Fruit fly (Drosophila melanogaster) whole organism, embryonic: Measurements from ENCODE around the gene P5CDh1.

ENCODE experiments used
- Ada2b ChIP-seq: fragments of 200-800 bp; sonication (Bioruptor generic); IDR thresholded peaks from 2 replicates; pipeline ENCODE4 v1.3.6; 2022; ENCODE audit warnings: missing biosample characterization, missing genetic modification characterization
- Awh ChIP-seq: fragments of 200-800 bp; sonication (Bioruptor generic); IDR thresholded peaks from 2 replicates; pipeline ENCODE4, ENCODE4 v1.3.6; 2022; ENCODE audit warnings: missing biosample characterization, missing genetic modification characterization
- BtbVII ChIP-seq: fragments of 200-800 bp; sonication (Bioruptor generic); optimal IDR thresholded peaks from 3 replicates; lab custom pipeline; 2017; ENCODE audit warnings: missing biosample characterization, mild to moderate bottlenecking, missing genetic modification characterization
- Bteb2 ChIP-seq: fragments of 200-800 bp; sonication (Bioruptor generic); optimal IDR thresholded peaks from 2 replicates; lab custom pipeline; 2016; ENCODE audit warnings: missing biosample characterization, missing genetic modification characterization
- CG10274 ChIP-seq: fragments of 200-800 bp; sonication (Bioruptor generic); optimal IDR thresholded peaks from 3 replicates; lab custom pipeline; 2017; ENCODE audit warnings: missing biosample characterization, mild to moderate bottlenecking, missing genetic modification characterization
- CG11085 ChIP-seq: fragments of 200-800 bp; sonication (Bioruptor generic); IDR thresholded peaks from 2 replicates; pipeline ENCODE4 v1.3.6; 2022; ENCODE audit warnings: missing biosample characterization, missing genetic modification characterization
- CG11696 ChIP-seq: fragments of 200-800 bp; sonication (Bioruptor generic); IDR thresholded peaks from 2 replicates; pipeline ENCODE4 v1.3.6; 2022; ENCODE audit warnings: missing biosample characterization, missing genetic modification characterization
- CG12155 ChIP-seq: fragments of 200-800 bp; sonication (Bioruptor generic); optimal IDR thresholded peaks from 3 replicates; lab custom pipeline; 2016; ENCODE audit warnings: missing biosample characterization, missing genetic modification characterization
- CG12391 ChIP-seq: fragments of 200-800 bp; sonication (Bioruptor generic); optimal IDR thresholded peaks from 3 replicates; lab custom pipeline; 2018; ENCODE audit warnings: missing biosample characterization, mild to moderate bottlenecking, missing genetic modification characterization, moderate library complexity
- CG14441 ChIP-seq: fragments of 200-800 bp; sonication (Bioruptor generic); IDR thresholded peaks from 2 replicates; pipeline ENCODE4 v1.3.6; 2022; ENCODE audit warnings: missing biosample characterization, missing genetic modification characterization
- CG15601 ChIP-seq: fragments of 200-800 bp; sonication (Bioruptor generic); optimal IDR thresholded peaks from 3 replicates; lab custom pipeline; 2019; ENCODE audit warnings: missing biosample characterization, mild to moderate bottlenecking, missing genetic modification characterization, moderate library complexity
- CG4404 ChIP-seq: fragments of 200-800 bp; sonication (Bioruptor generic); IDR thresholded peaks from 2 replicates; pipeline ENCODE4 v1.3.6; 2022; ENCODE audit warnings: missing biosample characterization, missing genetic modification characterization
- CG6272 ChIP-seq: fragments of 200-800 bp; sonication (Bioruptor generic); IDR thresholded peaks from 2 replicates; pipeline ENCODE4 v1.3.6; 2022; ENCODE audit warnings: missing biosample characterization, missing genetic modification characterization
- CG6765 ChIP-seq: fragments of 200-800 bp; sonication (Bioruptor generic); optimal IDR thresholded peaks from 3 replicates; lab custom pipeline; 2017; ENCODE audit warnings: missing biosample characterization, mild to moderate bottlenecking, missing genetic modification characterization
- CG7786 ChIP-seq: fragments of 200-800 bp; sonication (Bioruptor generic); optimal IDR thresholded peaks from 2 replicates; lab custom pipeline; 2016; ENCODE audit warnings: missing biosample characterization, missing genetic modification characterization
- CG8388 ChIP-seq: fragments of 200-800 bp; sonication (Bioruptor generic); optimal IDR thresholded peaks from 2 replicates; lab custom pipeline; 2019; ENCODE audit warnings: missing biosample characterization, mild to moderate bottlenecking, missing genetic modification characterization, moderate library complexity
- CG8924 ChIP-seq: fragments of 200-800 bp; optimal IDR thresholded peaks from 3 replicates; lab custom pipeline; 2019; ENCODE audit warnings: missing biosample characterization, mild to moderate bottlenecking, missing genetic modification characterization, moderate library complexity
- CG9609 ChIP-seq: fragments of 200-800 bp; sonication (Bioruptor generic); optimal IDR thresholded peaks from 3 replicates; lab custom pipeline; 2016; ENCODE audit warnings: missing biosample characterization, missing genetic modification characterization
- Deaf1 ChIP-seq: fragments of 200-800 bp; optimal IDR thresholded peaks from 3 replicates; lab custom pipeline; 2019; ENCODE audit warnings: missing biosample characterization, mild to moderate bottlenecking, missing genetic modification characterization, moderate library complexity
- Dip3 ChIP-seq: fragments of 200-800 bp; sonication (Bioruptor generic); optimal IDR thresholded peaks from 3 replicates; lab custom pipeline; 2016; ENCODE audit warnings: missing biosample characterization, missing genetic modification characterization
- Dp ChIP-seq: fragments of 200-800 bp; sonication (Bioruptor generic); optimal IDR thresholded peaks from 2 replicates; lab custom pipeline; 2018; ENCODE audit warnings: missing biosample characterization, mild to moderate bottlenecking, missing genetic modification characterization, moderate library complexity
- Fer2 ChIP-seq: fragments of 200-800 bp; sonication (Bioruptor generic); optimal IDR thresholded peaks from 2 replicates; lab custom pipeline; 2018; ENCODE audit warnings: missing biosample characterization, mild to moderate bottlenecking, missing genetic modification characterization, moderate library complexity
- Mrtf ChIP-seq: fragments of 200-800 bp; sonication (Bioruptor generic); IDR thresholded peaks from 3 replicates; pipeline ENCODE4 v1.3.6; 2022; ENCODE audit warnings: missing biosample characterization, missing genetic modification characterization
- NFAT ChIP-seq: fragments of 200-800 bp; sonication (Bioruptor generic); IDR thresholded peaks from 2 replicates; pipeline ENCODE4 v1.3.6; 2022; ENCODE audit warnings: missing biosample characterization, missing genetic modification characterization
- Neu2 ChIP-seq: fragments of 200-800 bp; sonication (Bioruptor generic); optimal IDR thresholded peaks from 3 replicates; lab custom pipeline; 2016; ENCODE audit warnings: missing biosample characterization, missing genetic modification characterization, borderline replicate concordance
- Nf-YB ChIP-seq: fragments of 200-800 bp; sonication (Bioruptor generic); optimal IDR thresholded peaks from 3 replicates; lab custom pipeline; 2019; ENCODE audit warnings: missing biosample characterization, mild to moderate bottlenecking, missing genetic modification characterization, moderate library complexity
- Ravus ChIP-seq: fragments of 200-800 bp; sonication (Bioruptor generic); IDR thresholded peaks from 2 replicates; pipeline ENCODE4 v1.3.6; 2022; ENCODE audit warnings: missing biosample characterization, missing genetic modification characterization
- Side ChIP-seq: fragments of 200-800 bp; sonication (Bioruptor generic); optimal IDR thresholded peaks from 2 replicates; lab custom pipeline; 2016; ENCODE audit warnings: missing biosample characterization, missing genetic modification characterization
- ap ChIP-seq: fragments of 200-800 bp; sonication (Bioruptor generic); IDR thresholded peaks from 2 replicates; pipeline ENCODE4 v1.3.6; 2022; ENCODE audit warnings: missing biosample characterization, missing genetic modification characterization
- bigmax ChIP-seq: fragments of 200-800 bp; sonication (Bioruptor generic); optimal IDR thresholded peaks from 2 replicates; lab custom pipeline; 2018; ENCODE audit warnings: missing biosample characterization, mild to moderate bottlenecking, missing genetic modification characterization
- br ChIP-seq: fragments of >200 bp; optimal IDR thresholded peaks from 2 replicates; lab custom pipeline; 2017
- corto ChIP-seq: fragments of 200-800 bp; sonication (Bioruptor generic); optimal IDR thresholded peaks from 2 replicates; lab custom pipeline; 2016; ENCODE audit warnings: missing biosample characterization, mild to moderate bottlenecking, missing genetic modification characterization, moderate library complexity
- gsb-n ChIP-seq: fragments of 200-800 bp; sonication (Bioruptor generic); optimal IDR thresholded peaks from 3 replicates; lab custom pipeline; 2018; ENCODE audit warnings: missing biosample characterization, mild to moderate bottlenecking, missing genetic modification characterization
- hb ChIP-seq: fragments of 200-800 bp; sonication (Bioruptor generic); IDR thresholded peaks from 3 replicates; pipeline ENCODE4 v1.3.6; 2022; ENCODE audit warnings: missing biosample characterization, missing genetic modification characterization; ENCODE audit not compliant: partially characterized antibody
- hth ChIP-seq: fragments of >200 bp; optimal IDR thresholded peaks from 2 replicates; lab custom pipeline; 2017; ENCODE audit warnings: inconsistent platforms
- luna ChIP-seq: fragments of 200-800 bp; sonication (Bioruptor generic); optimal IDR thresholded peaks from 2 replicates; lab custom pipeline; 2016; ENCODE audit warnings: missing biosample characterization, missing genetic modification characterization
- mld ChIP-seq: fragments of 200-800 bp; sonication (Bioruptor generic); IDR thresholded peaks from 3 replicates; pipeline ENCODE4 v1.3.6; 2022; ENCODE audit warnings: missing biosample characterization, missing genetic modification characterization; ENCODE audit not compliant: partially characterized antibody
- onecut ChIP-seq: fragments of 200-800 bp; sonication (Bioruptor generic); IDR thresholded peaks from 2 replicates; pipeline ENCODE4 v1.3.6; 2022; ENCODE audit warnings: missing biosample characterization, missing genetic modification characterization
- org-1 ChIP-seq: fragments of 200-800 bp; sonication (Bioruptor generic); optimal IDR thresholded peaks from 2 replicates; lab custom pipeline; 2017; ENCODE audit warnings: missing biosample characterization, missing genetic modification characterization
- p53 ChIP-seq: fragments of 200-800 bp; sonication (Bioruptor generic); optimal IDR thresholded peaks from 2 replicates; lab custom pipeline; 2016; ENCODE audit warnings: missing biosample characterization, missing genetic modification characterization
- pb ChIP-seq: fragments of 200-800 bp; sonication (Bioruptor generic); optimal IDR thresholded peaks from 3 replicates; lab custom pipeline; 2016; ENCODE audit warnings: missing biosample characterization, missing genetic modification characterization
- run ChIP-seq: fragments of 200-800 bp; sonication (Bioruptor generic); optimal IDR thresholded peaks from 3 replicates; lab custom pipeline; 2018; ENCODE audit warnings: missing biosample characterization, mild to moderate bottlenecking, missing genetic modification characterization
- sim ChIP-seq: fragments of 200-800 bp; sonication (Bioruptor generic); IDR thresholded peaks from 2 replicates; pipeline ENCODE4 v1.3.6; 2022; ENCODE audit warnings: missing biosample characterization, missing genetic modification characterization
- ssp ChIP-seq: fragments of 200-800 bp; sonication (Bioruptor generic); IDR thresholded peaks from 2 replicates; pipeline ENCODE4 v1.3.6; 2022; ENCODE audit warnings: missing biosample characterization, missing genetic modification characterization
- tup ChIP-seq: fragments of 200-800 bp; sonication (Bioruptor generic); optimal IDR thresholded peaks from 2 replicates; lab custom pipeline; 2016; ENCODE audit warnings: missing biosample characterization, mild to moderate bottlenecking, missing genetic modification characterization, moderate library complexity
- unc-4 ChIP-seq: fragments of 200-800 bp; sonication (Bioruptor generic); IDR thresholded peaks from 2 replicates; pipeline ENCODE4 v1.3.6; 2022; ENCODE audit warnings: missing biosample characterization, missing genetic modification characterization; ENCODE audit not compliant: partially characterized antibody
- wek ChIP-seq: fragments of 200-800 bp; sonication (Bioruptor generic); optimal IDR thresholded peaks from 3 replicates; lab custom pipeline; 2018; ENCODE audit warnings: missing biosample characterization, mild to moderate bottlenecking, missing genetic modification characterization, moderate library complexity
- zen ChIP-seq: fragments of 200-800 bp; sonication (Bioruptor generic); optimal IDR thresholded peaks from 3 replicates; lab custom pipeline; 2018; ENCODE audit warnings: missing biosample characterization, mild to moderate bottlenecking, missing genetic modification characterization, moderate library complexity
- zfh1 ChIP-seq: fragments of 200-800 bp; sonication (Bioruptor generic); IDR thresholded peaks from 3 replicates; pipeline ENCODE4 v1.3.6; 2022; ENCODE audit warnings: missing biosample characterization, missing genetic modification characterization

P5CDh1 gene

DNA sequence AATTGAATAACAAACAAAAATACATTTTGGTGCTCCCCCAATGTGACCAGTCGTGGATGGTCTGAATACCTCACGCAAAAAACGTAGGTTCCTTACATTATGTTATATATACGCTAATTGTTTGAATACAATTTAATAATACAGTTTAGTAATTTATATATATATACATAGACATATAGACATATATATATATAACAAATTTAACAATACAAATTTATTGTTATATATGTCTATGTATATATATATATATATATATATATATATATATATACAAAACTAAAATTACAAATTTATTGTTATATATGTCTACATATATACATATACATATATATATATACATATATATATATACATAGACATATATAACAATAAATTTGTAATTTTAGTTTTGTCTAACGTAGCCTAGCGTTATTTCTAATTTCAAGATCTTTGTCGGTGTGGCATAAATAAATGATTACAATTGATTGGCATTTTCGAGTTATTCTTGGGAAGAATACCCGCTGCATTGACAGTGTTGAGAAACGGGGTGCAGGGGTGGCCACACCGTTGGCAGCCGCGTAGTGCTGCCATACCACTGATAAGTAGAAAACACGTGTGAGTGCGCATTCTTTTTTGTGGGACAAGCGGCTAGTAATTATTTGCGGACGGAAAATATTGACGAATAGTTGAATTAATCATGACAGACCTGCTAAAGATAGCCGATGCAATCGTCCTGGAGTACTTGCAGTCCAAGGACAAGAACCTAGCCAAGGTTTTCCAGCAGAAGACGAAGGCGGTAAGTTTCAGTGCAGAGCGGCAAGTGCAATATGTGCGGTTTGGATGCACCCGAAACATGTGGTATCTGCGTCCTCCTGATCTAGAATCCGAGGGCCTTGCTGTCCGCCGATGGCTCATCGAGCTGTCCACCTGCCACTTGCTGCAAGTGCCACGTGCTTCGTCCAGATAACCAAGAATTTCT, 8.7 kb downstream of the P5CDh1 start, which contains the start of the genes CG7148 and Nopp140 (continued):
- TF ChIP-seq ssp (GFP tag; lab: Robert Waterston, UW) = peak; percentile 63
- no peak for TF ChIP-seq sim
- TF ChIP-seq hb (GFP tag; lab: Robert Waterston, UW) = no peak
- peak; percentile 35 for TF ChIP-seq tup (GFP tag; lab: Kevin White, UChicago)
- TF ChIP-seq CG9609 (GFP tag; lab: Kevin White, UChicago) = peak; percentile 76
- peak; percentile 62 for TF ChIP-seq Side (GFP tag; lab: Kevin White, UChicago)
- peak; percentile 61 for TF ChIP-seq CG12155 (GFP tag; lab: Kevin White, UChicago)
- TF ChIP-seq br (lab: Kevin White, UChicago) = no peak
- peak; percentile 7 for TF ChIP-seq Nf-YB (GFP tag; lab: Kevin White, UChicago)
- peak; percentile 71 for TF ChIP-seq CG12391 (tag; lab: Kevin White, UChicago)
- peak; percentile 51 for TF ChIP-seq Bteb2 (GFP tag; lab: Kevin White, UChicago)
- no peak for TF ChIP-seq CG10274 (GFP tag; lab: Kevin White, UChicago)
- TF ChIP-seq ap (GFP tag; lab: Robert Waterston, UW) = no peak
- peak; percentile 58 for TF ChIP-seq onecut
- TF ChIP-seq NFAT = peak; percentile 89
- no peak for TF ChIP-seq corto
- no peak for TF ChIP-seq Deaf1
- peak; percentile 56 for TF ChIP-seq Ada2b (GFP tag; lab: Robert Waterston, UW)
- no peak for TF ChIP-seq Neu2 (GFP tag; lab: Kevin White, UChicago)
- TF ChIP-seq unc-4 (GFP tag; lab: Robert Waterston, UW) = no peak
- peak; percentile 19 for TF ChIP-seq pb
- TF ChIP-seq CG8924 = peak; percentile 79
- TF ChIP-seq Fer2 (tag; lab: Kevin White, UChicago) = peak; percentile 44
- TF ChIP-seq mld (GFP tag; lab: Robert Waterston, UW) = no peak
- TF ChIP-seq BtbVII (GFP tag; lab: Kevin White, UChicago) = peak; percentile 47
- TF ChIP-seq CG6272 (GFP tag; lab: Robert Waterston, UW) = no peak
- TF ChIP-seq CG14441 (GFP tag; lab: Robert Waterston, UW) = peak; percentile 67
- TF ChIP-seq Mrtf = peak; percentile 40; the same call in 1 of the 3 replicates
- peak; percentile 64 for TF ChIP-seq CG7786 (GFP tag; lab: Kevin White, UChicago)
- TF ChIP-seq CG11085 = peak; percentile 52
- peak; percentile 49 for TF ChIP-seq CG8388 (GFP tag; lab: Kevin White, UChicago)
- no peak for TF ChIP-seq org-1 (GFP tag; lab: Kevin White, UChicago)
- TF ChIP-seq p53 (GFP tag; lab: Kevin White, UChicago) = peak; percentile 40
- peak; percentile 27 for TF ChIP-seq CG15601 (tag; lab: Kevin White, UChicago)
- peak; percentile 9 for TF ChIP-seq zen (tag; lab: Kevin White, UChicago)
- TF ChIP-seq Ravus (GFP tag; lab: Robert Waterston, UW) = peak; percentile 3; the same call in 1 of the 2 replicates
- peak; percentile 63 for TF ChIP-seq Dip3 (GFP tag; lab: Kevin White, UChicago)
- TF ChIP-seq bigmax = no peak
- peak; percentile 71; the same call in 2 of the 3 replicates for TF ChIP-seq zfh1
- peak; percentile 50; the same call in 1 of the 2 replicates for TF ChIP-seq Awh
- peak; percentile 100 for TF ChIP-seq wek (GFP tag; lab: Kevin White, UChicago)
- TF ChIP-seq hth (lab: Kevin White, UChicago) = no peak
- TF ChIP-seq CG4404 (GFP tag; lab: Robert Waterston, UW) = 0 out of 2 replicates have a peak, but pooled peaks have one; percentile 11
- peak; percentile 34 for TF ChIP-seq Dp (GFP tag; lab: Kevin White, UChicago)
- no peak for TF ChIP-seq run (tag; lab: Kevin White, UChicago)
- peak; percentile 35 for TF ChIP-seq gsb-n (tag; lab: Kevin White, UChicago)
- TF ChIP-seq CG6765 = peak; percentile 40
- TF ChIP-seq luna (GFP tag; lab: Kevin White, UChicago) = peak; percentile 42
- TF ChIP-seq CG11696 (GFP tag; lab: Robert Waterston, UW) = no peak
